Worm (Caenorhabditis elegans) whole organism, L1 larva: Measurements from ENCODE around the gene mbk-2.

ENCODE experiments used
- C34B4.2 ChIP-seq: sonication (generic microtip); optimal IDR thresholded peaks from 2 replicates; lab custom pipeline; 2017; ENCODE audit warnings: mild to moderate bottlenecking, missing genetic modification characterization, missing compliant biosample characterization
- alr-1 ChIP-seq: fragments of 200-800 bp; sonication (Bioruptor generic); optimal IDR thresholded peaks from 2 replicates; lab custom pipeline; 2018; ENCODE audit warnings: borderline replicate concordance, mild to moderate bottlenecking, missing genetic modification characterization, missing compliant biosample characterization
- dpl-1 ChIP-seq, 3 experiments: fragments of 150-350 bp in 2 of 3; sonication (generic microtip) in 1 of 3; optimal IDR thresholded peaks; 2 replicates each; lab custom pipeline; 2014 to 2017; ENCODE audit warnings: missing biosample characterization in 3 of 3, missing genetic modification characterization in 3 of 3, missing genetic modification reagents in 3 of 3
- nhr-237 ChIP-seq: fragments of 150-350 bp; optimal IDR thresholded peaks from 2 replicates; lab custom pipeline; 2014; ENCODE audit warnings: missing biosample characterization, missing genetic modification characterization
- nhr-71 ChIP-seq: sonication (generic microtip); optimal IDR thresholded peaks from 2 replicates; lab custom pipeline; 2016; ENCODE audit warnings: mild to moderate bottlenecking, missing genetic modification characterization, moderate library complexity, missing compliant biosample characterization
- nhr-77 ChIP-seq: fragments of 150-350 bp; optimal IDR thresholded peaks from 2 replicates; lab custom pipeline; 2014; ENCODE audit warnings: missing biosample characterization, missing genetic modification characterization
- nhr-85 ChIP-seq: sonication (generic microtip); peaks from one replicate; lab custom pipeline; 2016; ENCODE audit warnings: missing genetic modification characterization, inconsistent platforms, missing compliant biosample characterization
- pqm-1 ChIP-seq: sonication (generic microtip); optimal IDR thresholded peaks from 3 replicates; lab custom pipeline; 2017; ENCODE audit warnings: missing biosample characterization, missing genetic modification characterization
- snpc-4 ChIP-seq: fragments of 150-350 bp; optimal IDR thresholded peaks from 2 replicates; lab custom pipeline; 2014; ENCODE audit warnings: missing biosample characterization, missing genetic modification characterization
- zag-1 ChIP-seq: fragments of 150-350 bp; optimal IDR thresholded peaks from 2 replicates; lab custom pipeline; 2014; ENCODE audit warnings: missing biosample characterization, missing genetic modification characterization

DNA sequence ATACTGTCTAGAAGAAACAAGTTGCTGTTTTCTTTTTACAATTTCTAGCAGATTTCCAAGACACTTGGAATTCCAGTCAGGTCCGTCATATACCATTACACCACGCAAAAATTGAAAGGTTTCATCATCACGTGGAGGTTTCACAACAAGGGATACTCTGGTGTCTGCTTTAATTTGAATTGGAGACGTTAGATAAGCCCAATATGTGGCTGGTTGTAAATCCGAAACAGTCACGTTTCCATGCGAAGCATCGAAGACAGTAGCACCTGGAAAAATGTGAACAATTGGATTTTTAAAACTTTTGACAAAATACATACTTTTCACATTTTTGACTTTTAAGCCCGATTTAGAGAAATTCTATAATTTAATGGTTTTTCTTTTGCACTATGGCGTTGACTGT, 18.3 kb upstream of the mbk-2 start:
- TF ChIP-seq nhr-71, result no peak
- TF ChIP-seq nhr-237 (tag; lab: Kevin White, UChicago), result no peak
- no peak for TF ChIP-seq nhr-77 (tag; lab: Kevin White, UChicago)
- no peak for TF ChIP-seq C34B4.2 (tag; lab: Kevin White, UChicago)
- TF ChIP-seq alr-1 (tag; lab: Kevin White, UChicago), result no peak
- no peak for TF ChIP-seq nhr-85 (tag; lab: Kevin White, UChicago)
- no peak for TF ChIP-seq dpl-1 (GFP tag; optimal IDR thresholded peaks at IDR 0.05; lab: Kevin White, UChicago)
- TF ChIP-seq snpc-4 (tag; lab: Kevin White, UChicago), result no peak
- no peak for TF ChIP-seq zag-1 (tag; lab: Kevin White, UChicago)
- no peak for TF ChIP-seq pqm-1 (tag; lab: Kevin White, UChicago)
